Worm (Caenorhabditis elegans) whole organism, young adult: Measurements from ENCODE around the gene str-25.

Experiments
- F49E8.2 ChIP-seq: sonication (generic microtip); optimal IDR thresholded peaks from 3 replicates; lab custom pipeline; 2017; ENCODE audit warnings: missing genetic modification characterization, mild to moderate bottlenecking, missing compliant biosample characterization, antibody characterized with exemption, moderate library complexity; ENCODE audit not compliant: insufficient read depth
- unc-62 ChIP-seq: fragments of 150-350 bp; optimal IDR thresholded peaks from 2 replicates; lab custom pipeline; 2014; ENCODE audit warnings: missing biosample characterization, missing genetic modification reagents, missing genetic modification characterization

ce11 chrV:16132215-16132614 is 16.7 kb downstream of the str-25 start:
- TF ChIP-seq unc-62 (GFP tag; lab: Kevin White, UChicago) (no peak), F49E8.2 (no peak)
